Worm (Caenorhabditis elegans) whole organism, L1 larva: ENCODE measurements around the gene brap-2.

Source experiments
- C04F5.9 ChIP-seq: sonication (generic microtip); optimal IDR thresholded peaks from 2 replicates; lab custom pipeline; 2016; ENCODE audit warnings: missing genetic modification characterization, missing compliant biosample characterization
- C16A3.4 ChIP-seq: fragments of 150-350 bp; optimal IDR thresholded peaks from 2 replicates; lab custom pipeline; 2014; ENCODE audit warnings: missing biosample characterization, missing genetic modification characterization
- C34B4.2 ChIP-seq: sonication (generic microtip); optimal IDR thresholded peaks from 2 replicates; lab custom pipeline; 2017; ENCODE audit warnings: mild to moderate bottlenecking, missing genetic modification characterization, missing compliant biosample characterization
- aly-2 ChIP-seq: fragments of 150-350 bp; optimal IDR thresholded peaks from 2 replicates; lab custom pipeline; 2014; ENCODE audit warnings: missing biosample characterization, missing genetic modification characterization
- blmp-1 ChIP-seq: fragments of 150-350 bp; optimal IDR thresholded peaks from 2 replicates; lab custom pipeline; 2014; ENCODE audit warnings: missing biosample characterization, missing genetic modification characterization
- ceh-63 ChIP-seq: fragments of 200-800 bp; sonication (Bioruptor generic); optimal IDR thresholded peaks from 2 replicates; lab custom pipeline; 2018; ENCODE audit warnings: mild to moderate bottlenecking, missing genetic modification characterization, missing compliant biosample characterization
- ceh-82 ChIP-seq, 3 experiments: fragments of 150-350 bp in 1 of 3; sonication (generic microtip) in 2 of 3; optimal IDR thresholded peaks; 2 replicates each; lab custom pipeline; 2014 to 2017; ENCODE audit warnings: missing biosample characterization in 3 of 3, missing genetic modification characterization in 3 of 3
- ceh-88 ChIP-seq: fragments of 200-800 bp; sonication (Bioruptor generic); IDR thresholded peaks from 2 replicates; pipeline ENCODE4 v1.3.6; 2022; ENCODE audit warnings: missing genetic modification characterization, missing compliant biosample characterization
- dsc-1 ChIP-seq: sonication (generic microtip); optimal IDR thresholded peaks from 2 replicates; lab custom pipeline; 2016; ENCODE audit warnings: mild to moderate bottlenecking, missing genetic modification characterization, missing compliant biosample characterization
- efl-1 ChIP-seq, 4 experiments: fragments of 150-350 bp; optimal IDR thresholded peaks in 3 of 4; peaks in 1 of 4; 1 replicate in 1 of 4; 2 replicates in 3 of 4; lab custom pipeline; 2014; ENCODE audit warnings: missing biosample characterization in 2 of 4, missing genetic modification characterization in 2 of 4, missing genetic modification reagents in 2 of 4
- efl-3 ChIP-seq: fragments of 200-800 bp; sonication (Bioruptor generic); optimal IDR thresholded peaks from 2 replicates; lab custom pipeline; 2018; ENCODE audit warnings: mild to moderate bottlenecking, missing genetic modification characterization, missing compliant biosample characterization
- egl-13 ChIP-seq: sonication (generic microtip); optimal IDR thresholded peaks from 2 replicates; lab custom pipeline; 2016; ENCODE audit warnings: missing genotype, missing genetic modification reagents, missing genetic modification characterization, missing compliant biosample characterization
- egl-27 ChIP-seq, 2 experiments: fragments of 150-350 bp in 1 of 2; sonication (generic microtip); optimal IDR thresholded peaks; 3 replicates each; lab custom pipeline; 2017 to 2018; ENCODE audit warnings: missing biosample characterization in 2 of 2, missing genetic modification characterization in 2 of 2, missing genetic modification reagents in 2 of 2
- elt-3 ChIP-seq, 6 experiments: fragments of 150-350 bp in 1 of 6; sonication (generic microtip); optimal IDR thresholded peaks; 2 replicates each; lab custom pipeline; 2017 to 2018; ENCODE audit warnings: missing biosample characterization in 6 of 6, missing genetic modification characterization in 6 of 6, inconsistent platforms in 1 of 6
- ets-5 ChIP-seq: fragments of 200-800 bp; sonication (Bioruptor generic); IDR thresholded peaks from 2 replicates; pipeline ENCODE4 v1.3.6; 2022; ENCODE audit warnings: missing genetic modification characterization, missing compliant biosample characterization
- fkh-10 ChIP-seq: sonication (generic microtip); optimal IDR thresholded peaks from 2 replicates; lab custom pipeline; 2017; ENCODE audit warnings: missing biosample characterization, missing genetic modification reagents, missing genetic modification characterization
- fkh-4 ChIP-seq: sonication (generic microtip); optimal IDR thresholded peaks from 2 replicates; lab custom pipeline; 2016; ENCODE audit warnings: missing compliant biosample characterization, missing genetic modification characterization, borderline replicate concordance
- fkh-8 ChIP-seq: sonication (generic microtip); optimal IDR thresholded peaks from 2 replicates; lab custom pipeline; 2016; ENCODE audit warnings: mild to moderate bottlenecking, missing genetic modification characterization, missing compliant biosample characterization
- grh-1 ChIP-seq: fragments of 200-800 bp; sonication (Bioruptor generic); IDR thresholded peaks from 2 replicates; pipeline ENCODE4 v1.3.6; 2022; ENCODE audit warnings: missing genetic modification reagents, missing genetic modification characterization, missing compliant biosample characterization
- hlh-17 ChIP-seq: fragments of 200-800 bp; sonication (Bioruptor generic); optimal IDR thresholded peaks from 2 replicates; lab custom pipeline; 2018; ENCODE audit warnings: missing genetic modification characterization, mild to moderate bottlenecking, missing compliant biosample characterization, moderate library complexity, borderline replicate concordance
- hlh-4 ChIP-seq: sonication (generic microtip); optimal IDR thresholded peaks from 2 replicates; lab custom pipeline; 2016; ENCODE audit warnings: mild to moderate bottlenecking, missing genetic modification characterization, missing compliant biosample characterization
- hpl-2 ChIP-seq: fragments of 150-350 bp; optimal IDR thresholded peaks from 2 replicates; lab custom pipeline; 2014; ENCODE audit warnings: missing biosample characterization, missing genetic modification reagents, missing genetic modification characterization
- lin-14 ChIP-seq: fragments of 200-800 bp; sonication (Bioruptor generic); optimal IDR thresholded peaks from 2 replicates; lab custom pipeline; 2018; ENCODE audit warnings: mild to moderate bottlenecking, missing genetic modification characterization, moderate library complexity, missing compliant biosample characterization
- lsy-2 ChIP-seq, 2 experiments: fragments of 150-350 bp; optimal IDR thresholded peaks; 2 replicates each; lab custom pipeline; 2014; ENCODE audit warnings: missing biosample characterization in 2 of 2, missing genetic modification characterization in 2 of 2
- mab-9 ChIP-seq: fragments of 200-800 bp; sonication (Bioruptor generic); IDR thresholded peaks from 2 replicates; pipeline ENCODE4 v1.3.6; 2022; ENCODE audit warnings: missing genetic modification reagents, missing genetic modification characterization, missing compliant biosample characterization
- mdl-1 ChIP-seq, 2 experiments: fragments of 150-350 bp; optimal IDR thresholded peaks; 2 replicates each; lab custom pipeline; 2014 to 2017; ENCODE audit warnings: missing biosample characterization in 2 of 2, missing genetic modification characterization in 2 of 2, inconsistent platforms in 1 of 2
- mef-2 ChIP-seq: fragments of 150-350 bp; optimal IDR thresholded peaks from 2 replicates; lab custom pipeline; 2014; ENCODE audit warnings: missing biosample characterization, missing genetic modification characterization
- mep-1 ChIP-seq: fragments of 150-350 bp; optimal IDR thresholded peaks from 2 replicates; lab custom pipeline; 2014; ENCODE audit warnings: missing biosample characterization, missing genetic modification characterization
- nhr-11 ChIP-seq: fragments of 150-350 bp; optimal IDR thresholded peaks from 2 replicates; lab custom pipeline; 2014; ENCODE audit warnings: missing biosample characterization, missing genetic modification characterization
- nhr-12 ChIP-seq: sonication (generic microtip); optimal IDR thresholded peaks from 2 replicates; lab custom pipeline; 2017; ENCODE audit warnings: missing biosample characterization, missing genetic modification characterization
- nhr-19 ChIP-seq: fragments of 200-800 bp; sonication (Bioruptor generic); conservative IDR thresholded peaks from 2 replicates; pipeline ENCODE4 v1.3.6; 2022; ENCODE audit warnings: missing genetic modification characterization, missing compliant biosample characterization
- nhr-20 ChIP-seq: sonication (generic microtip); optimal IDR thresholded peaks from 2 replicates; lab custom pipeline; 2016; ENCODE audit warnings: mild to moderate bottlenecking, missing genetic modification characterization, missing compliant biosample characterization
- nhr-237 ChIP-seq: fragments of 150-350 bp; optimal IDR thresholded peaks from 2 replicates; lab custom pipeline; 2014; ENCODE audit warnings: missing biosample characterization, missing genetic modification characterization
- nhr-28 ChIP-seq: fragments of 150-350 bp; optimal IDR thresholded peaks from 2 replicates; lab custom pipeline; 2014; ENCODE audit warnings: missing biosample characterization, missing genetic modification characterization
- nhr-47 ChIP-seq: sonication (generic microtip); optimal IDR thresholded peaks from 2 replicates; lab custom pipeline; 2016; ENCODE audit warnings: mild to moderate bottlenecking, missing genetic modification characterization, moderate library complexity, missing compliant biosample characterization
- nhr-76 ChIP-seq: sonication (generic microtip); optimal IDR thresholded peaks from 2 replicates; lab custom pipeline; 2017; ENCODE audit warnings: missing biosample characterization, missing genetic modification characterization
- pag-3 ChIP-seq: sonication (generic microtip); optimal IDR thresholded peaks from 2 replicates; lab custom pipeline; 2017; ENCODE audit warnings: missing genetic modification characterization, mild to moderate bottlenecking, missing compliant biosample characterization, antibody characterized with exemption, borderline replicate concordance; ENCODE audit not compliant: insufficient read depth
- pqm-1 ChIP-seq: sonication (generic microtip); optimal IDR thresholded peaks from 3 replicates; lab custom pipeline; 2017; ENCODE audit warnings: missing biosample characterization, missing genetic modification characterization
- rnt-1 ChIP-seq: sonication (generic microtip); optimal IDR thresholded peaks from 2 replicates; lab custom pipeline; 2016; ENCODE audit warnings: mild to moderate bottlenecking, missing genetic modification characterization, moderate library complexity, missing compliant biosample characterization
- skn-1 ChIP-seq: fragments of 150-350 bp; optimal IDR thresholded peaks from 2 replicates; lab custom pipeline; 2014; ENCODE audit warnings: missing biosample characterization, missing genetic modification characterization
- snpc-4 ChIP-seq: fragments of 150-350 bp; optimal IDR thresholded peaks from 2 replicates; lab custom pipeline; 2014; ENCODE audit warnings: missing biosample characterization, missing genetic modification characterization
- sptf-1 ChIP-seq: fragments of 150-350 bp; optimal IDR thresholded peaks from 2 replicates; lab custom pipeline; 2014; ENCODE audit warnings: missing biosample characterization, missing genetic modification characterization
- sup-37 ChIP-seq: fragments of 200-800 bp; sonication (Bioruptor generic); optimal IDR thresholded peaks from 2 replicates; lab custom pipeline; 2018; ENCODE audit warnings: mild to moderate bottlenecking, missing genetic modification characterization, missing compliant biosample characterization
- swsn-7 ChIP-seq: sonication (generic microtip); optimal IDR thresholded peaks from 2 replicates; lab custom pipeline; 2016; ENCODE audit warnings: missing genetic modification characterization, missing compliant biosample characterization
- tbx-2 ChIP-seq: sonication (generic microtip); optimal IDR thresholded peaks from 2 replicates; lab custom pipeline; 2016; ENCODE audit warnings: missing genetic modification characterization, missing compliant biosample characterization
- unc-62 ChIP-seq: fragments of 150-350 bp; optimal IDR thresholded peaks from 2 replicates; lab custom pipeline; 2014; ENCODE audit warnings: missing biosample characterization, missing genetic modification reagents, missing genetic modification characterization
- unc-98 ChIP-seq: fragments of 200-800 bp; sonication (Bioruptor generic); IDR thresholded peaks from 2 replicates; pipeline ENCODE4 v1.3.6; 2022; ENCODE audit warnings: missing genetic modification characterization, missing compliant biosample characterization
- vab-15 ChIP-seq: sonication (generic microtip); optimal IDR thresholded peaks from 2 replicates; lab custom pipeline; 2017; ENCODE audit warnings: missing genotype, mild to moderate bottlenecking, missing genetic modification characterization, missing compliant biosample characterization
- xbp-1 ChIP-seq: sonication (generic microtip); optimal IDR thresholded peaks from 2 replicates; lab custom pipeline; 2016; ENCODE audit warnings: missing genetic modification characterization, missing compliant biosample characterization
- ztf-11 ChIP-seq, 2 experiments: sonication (generic microtip); optimal IDR thresholded peaks; 2 replicates each; lab custom pipeline; 2016 to 2017; ENCODE audit warnings: missing genetic modification characterization in 2 of 2, missing biosample characterization in 1 of 2, missing compliant biosample characterization in 1 of 2

brap-2 gene

ce11 chrII:5373275-5374047 is 19.5 kb downstream of the brap-2 start, which contains the start of the genes agt-2 and F09E5.3 (continued):
- TF ChIP-seq fkh-10 (GFP tag; lab: Kevin White, UChicago) (peak; percentile 71), nhr-47 (tag; lab: Kevin White, UChicago) (peak; percentile 96), rnt-1 (peak; percentile 96), lin-14 (peak; percentile 96), skn-1 (tag; lab: Kevin White, UChicago) (peak; percentile 94), snpc-4 (tag; lab: Kevin White, UChicago) (peak; percentile 89), mep-1 (peak; percentile 98), pag-3 (tag; lab: Kevin White, UChicago) (no peak), nhr-28 (tag; lab: Kevin White, UChicago) (no peak), hlh-4 (tag; lab: Kevin White, UChicago) (no peak), elt-3 (tag; optimal IDR thresholded peaks at IDR 0.05; lab: Kevin White, UChicago) (peak in 3 of 6 experiments; percentile 43 to 81 (median 77)), ets-5 (GFP tag; lab: Robert Waterston, UW) (no peak), C34B4.2 (tag; lab: Kevin White, UChicago) (no peak), mdl-1 (tag; optimal IDR thresholded peaks at IDR 0.05; lab: Kevin White, UChicago) (peak in 1 of 2 experiments; percentile 84), ceh-63 (GFP tag; lab: Kevin White, UChicago) (no peak), ceh-88 (GFP tag; lab: Robert Waterston, UW) (peak; percentile 78), sptf-1 (no peak), pqm-1 (tag; lab: Kevin White, UChicago) (no peak), unc-98 (GFP tag; lab: Robert Waterston, UW) (no peak), xbp-1 (peak; percentile 95), mab-9 (GFP tag; lab: Robert Waterston, UW) (peak; percentile 88), C16A3.4 (tag; lab: Kevin White, UChicago) (peak; percentile 95), fkh-8 (tag; lab: Kevin White, UChicago) (peak; percentile 92), unc-62 (no peak), tbx-2 (tag; lab: Kevin White, UChicago) (peak; percentile 94), C04F5.9 (tag; lab: Kevin White, UChicago) (peak; percentile 81), nhr-12 (no peak), ceh-82 (tag; optimal IDR thresholded peaks at IDR 0.05; lab: Kevin White, UChicago) (peak; percentile 92 to 95 (median 93)), nhr-19 (GFP tag; lab: Robert Waterston, UW) (peak; percentile 93), vab-15 (tag; lab: Kevin White, UChicago) (peak; percentile 25), aly-2 (tag; lab: Kevin White, UChicago) (peak; percentile 92), ztf-11 (tag; optimal IDR thresholded peaks at IDR 0.05; lab: Kevin White, UChicago) (peak in 1 of 2 experiments; percentile 81), hpl-2 (peak; percentile 63), mef-2 (peak; percentile 28), fkh-4 (tag; lab: Kevin White, UChicago) (peak; percentile 13), nhr-237 (peak; percentile 75), efl-3 (GFP tag; lab: Kevin White, UChicago) (peak; percentile 21), hlh-17 (GFP tag; lab: Kevin White, UChicago) (no peak), nhr-76 (tag; lab: Kevin White, UChicago) (no peak), egl-13 (tag; lab: Kevin White, UChicago) (peak; percentile 84), sup-37 (GFP tag; lab: Kevin White, UChicago) (peak; percentile 79), efl-1 (optimal IDR thresholded peaks at IDR 0.05; lab: Kevin White, UChicago) (peak; percentile 91 to 94), efl-1 (GFP tag; optimal IDR thresholded peaks at IDR 0.05 in 1 of 2; lab: Kevin White, UChicago) (peak; percentile 88 to 99), nhr-11 (tag; lab: Kevin White, UChicago) (peak; percentile 81), grh-1 (GFP tag; lab: Robert Waterston, UW) (peak; percentile 87), egl-27 (tag; optimal IDR thresholded peaks at IDR 0.05; lab: Kevin White, UChicago) (peak; percentile 1 to 14), dsc-1 (tag; lab: Kevin White, UChicago) (peak; percentile 95), lsy-2 (tag; optimal IDR thresholded peaks at IDR 0.05; lab: Kevin White, UChicago) (peak; percentile 95 to 97), nhr-20 (tag; lab: Kevin White, UChicago) (peak; percentile 95), blmp-1 (tag; lab: Kevin White, UChicago) (peak; percentile 81), swsn-7 (tag; lab: Kevin White, UChicago) (peak; percentile 96)
